Fruit fly (Drosophila melanogaster) whole organism, embryonic: ENCODE measurements around the gene Ssk.

Experiments used
- CG18011 ChIP-seq: fragments of 200-800 bp; sonication (Bioruptor generic); optimal IDR thresholded peaks from 2 replicates; lab custom pipeline; 2017; ENCODE audit warnings: missing biosample characterization, missing genetic modification characterization, mild to moderate bottlenecking, moderate library complexity, missing genotype
- D19B ChIP-seq: fragments of 200-800 bp; sonication (Bioruptor generic); optimal IDR thresholded peaks from 2 replicates; lab custom pipeline; 2017; ENCODE audit warnings: missing biosample characterization, mild to moderate bottlenecking, missing genetic modification characterization
- Doc2 ChIP-seq: fragments of 200-800 bp; sonication (Bioruptor generic); IDR thresholded peaks from 2 replicates; pipeline ENCODE4 v1.3.6; 2022; ENCODE audit warnings: missing biosample characterization, missing genetic modification characterization
- HLH3B ChIP-seq: fragments of 200-800 bp; sonication (Bioruptor generic); IDR thresholded peaks from 2 replicates; pipeline ENCODE4 v1.3.6; 2022; ENCODE audit warnings: missing biosample characterization, missing genetic modification characterization
- chn ChIP-seq: fragments of 200-800 bp; sonication (Bioruptor generic); optimal IDR thresholded peaks from 2 replicates; lab custom pipeline; 2016; ENCODE audit warnings: missing biosample characterization, missing genetic modification characterization
- fd3F ChIP-seq: fragments of 200-800 bp; sonication (Bioruptor generic); optimal IDR thresholded peaks from 2 replicates; lab custom pipeline; 2018; ENCODE audit warnings: missing biosample characterization, mild to moderate bottlenecking, missing genetic modification characterization, moderate library complexity
- row ChIP-seq: fragments of 200-800 bp; sonication (Bioruptor generic); IDR thresholded peaks from 3 replicates; pipeline ENCODE4 v1.3.6; 2022; ENCODE audit warnings: missing biosample characterization, missing genetic modification characterization
- zfh2 ChIP-seq: fragments of 200-800 bp; sonication (Bioruptor generic); optimal IDR thresholded peaks from 2 replicates; lab custom pipeline; 2016; ENCODE audit warnings: missing biosample characterization, missing genetic modification characterization

DNA sequence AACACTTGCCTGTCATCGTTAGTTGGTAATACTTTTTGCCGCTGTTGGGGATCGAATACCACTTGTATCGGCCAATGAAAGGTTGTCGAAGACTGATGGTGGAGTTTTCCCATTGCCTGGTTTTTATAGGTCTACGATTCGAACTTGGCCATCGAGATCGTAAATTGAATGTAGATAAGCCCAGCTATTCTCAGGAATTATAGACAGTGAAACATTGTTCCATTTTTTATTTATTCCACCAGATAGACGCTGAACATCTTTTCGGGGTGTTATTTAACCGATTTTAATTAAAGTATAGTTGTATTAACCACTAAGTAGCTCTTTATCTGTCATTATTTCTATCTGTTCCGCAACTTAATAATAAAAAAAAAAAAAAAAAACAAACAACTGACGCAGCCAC lies 15.3 kb downstream of the Ssk start, which contains the start of gene CG7298:
- no peak for TF ChIP-seq CG18011 (GFP tag; lab: Kevin White, UChicago)
- TF ChIP-seq row (GFP tag; lab: Robert Waterston, UW) = no peak
- no peak for TF ChIP-seq fd3F (GFP tag; lab: Kevin White, UChicago)
- TF ChIP-seq zfh2 (GFP tag; lab: Kevin White, UChicago) = no peak
- TF ChIP-seq Doc2 = no peak
- TF ChIP-seq D19B (GFP tag; lab: Kevin White, UChicago) = no peak
- TF ChIP-seq chn (GFP tag; lab: Kevin White, UChicago) = no peak
- no peak for TF ChIP-seq HLH3B (GFP tag; lab: Robert Waterston, UW)
